Fruit fly (Drosophila melanogaster) whole organism, prepupa: Measurements from ENCODE around the gene CG4497.

Experiments
- Blimp-1 ChIP-seq: fragments of 200-800 bp; sonication (Bioruptor generic); optimal IDR thresholded peaks from 3 replicates; lab custom pipeline; 2017; ENCODE audit warnings: missing biosample characterization, missing genetic modification characterization, mild to moderate bottlenecking, moderate library complexity, missing genetic modification reagents
- CG10669 ChIP-seq: fragments of 200-800 bp; sonication (Bioruptor generic); optimal IDR thresholded peaks from 3 replicates; lab custom pipeline; 2018; ENCODE audit warnings: missing biosample characterization, mild to moderate bottlenecking, missing genetic modification characterization, moderate library complexity
- CG11902 ChIP-seq: fragments of 200-800 bp; sonication (Bioruptor generic); optimal IDR thresholded peaks from 3 replicates; lab custom pipeline; 2016; ENCODE audit warnings: missing biosample characterization, missing genetic modification characterization
- CG32006 ChIP-seq: fragments of 200-800 bp; sonication (Bioruptor generic); optimal IDR thresholded peaks from 3 replicates; lab custom pipeline; 2017; ENCODE audit warnings: missing biosample characterization, mild to moderate bottlenecking, missing genetic modification characterization
- CG3919 ChIP-seq: fragments of 200-800 bp; sonication (Bioruptor generic); optimal IDR thresholded peaks from 3 replicates; lab custom pipeline; 2016; ENCODE audit warnings: missing biosample characterization, missing genetic modification characterization
- CG6792 ChIP-seq: fragments of 200-800 bp; sonication (Bioruptor generic); optimal IDR thresholded peaks from 3 replicates; lab custom pipeline; 2016; ENCODE audit warnings: missing biosample characterization, missing genetic modification characterization
- CG6854 ChIP-seq: fragments of 200-800 bp; sonication (Bioruptor generic); optimal IDR thresholded peaks from 2 replicates; lab custom pipeline; 2017; ENCODE audit warnings: missing biosample characterization, mild to moderate bottlenecking, missing genetic modification characterization
- CG8632 ChIP-seq: fragments of 200-800 bp; sonication (Bioruptor generic); optimal IDR thresholded peaks from 3 replicates; lab custom pipeline; 2016; ENCODE audit warnings: missing biosample characterization, missing genetic modification characterization
- CG9139 ChIP-seq: fragments of 200-800 bp; sonication (Bioruptor generic); optimal IDR thresholded peaks from 3 replicates; lab custom pipeline; 2017; ENCODE audit warnings: missing biosample characterization, mild to moderate bottlenecking, missing genetic modification characterization
- Eip93F ChIP-seq: fragments of 200-800 bp; sonication (Bioruptor generic); optimal IDR thresholded peaks from 2 replicates; lab custom pipeline; 2016; ENCODE audit warnings: missing biosample characterization, mild to moderate bottlenecking, missing genetic modification characterization
- Ets21C ChIP-seq: fragments of 200-800 bp; sonication (Bioruptor generic); optimal IDR thresholded peaks from 3 replicates; lab custom pipeline; 2016; ENCODE audit warnings: missing biosample characterization, missing genetic modification characterization
- Ets96B ChIP-seq: fragments of 200-800 bp; optimal IDR thresholded peaks from 2 replicates; lab custom pipeline; 2019; ENCODE audit warnings: missing biosample characterization, mild to moderate bottlenecking, missing genetic modification characterization, moderate library complexity
- achi ChIP-seq: fragments of 200-800 bp; sonication (Bioruptor generic); optimal IDR thresholded peaks from 3 replicates; lab custom pipeline; 2016; ENCODE audit warnings: missing biosample characterization, missing genetic modification characterization
- dsx ChIP-seq: fragments of 200-800 bp; optimal IDR thresholded peaks from 3 replicates; lab custom pipeline; 2019; ENCODE audit warnings: missing biosample characterization, mild to moderate bottlenecking, missing genetic modification characterization, moderate library complexity; ENCODE audit not compliant: poor library complexity, severe bottlenecking
- eg ChIP-seq: fragments of 200-800 bp; sonication (Bioruptor generic); IDR thresholded peaks from 3 replicates; pipeline ENCODE4 v1.3.6; 2022; ENCODE audit warnings: missing biosample characterization, missing genetic modification characterization
- salr ChIP-seq, 2 experiments: fragments of 200-800 bp; sonication (Bioruptor generic); optimal IDR thresholded peaks; 3 replicates each; lab custom pipeline; 2016 to 2018; ENCODE audit warnings: missing biosample characterization in 2 of 2, missing genetic modification characterization in 2 of 2, mild to moderate bottlenecking in 1 of 2
- topi ChIP-seq: fragments of 200-800 bp; sonication (Bioruptor generic); optimal IDR thresholded peaks from 3 replicates; lab custom pipeline; 2016; ENCODE audit warnings: missing biosample characterization, missing genetic modification characterization

Gene CG4497

DNA sequence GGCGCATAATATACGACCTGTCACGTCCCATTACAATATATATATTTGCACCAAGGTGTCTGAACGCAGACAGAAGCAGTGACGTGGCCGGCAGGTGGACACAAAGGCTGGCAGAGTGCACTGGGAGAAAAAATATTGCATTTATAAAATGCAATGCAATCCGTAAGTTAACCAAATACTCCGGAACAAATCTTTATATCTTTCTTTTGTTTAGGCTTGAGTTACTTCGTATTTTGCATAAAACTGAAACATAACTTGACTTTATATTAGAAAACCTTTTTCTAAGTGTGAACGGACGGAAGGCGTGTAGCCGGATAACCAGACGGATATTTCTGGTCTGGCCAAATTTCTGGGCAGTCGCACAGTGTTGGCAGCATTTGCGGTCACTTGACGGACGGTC lies 50.3 kb downstream of the CG4497 start (continued):
- peak; percentile 74 for TF ChIP-seq CG10669 (GFP tag; lab: Kevin White, UChicago)
- TF ChIP-seq CG11902: peak; percentile 55
- peak; percentile 46 for TF ChIP-seq dsx (GFP tag; lab: Kevin White, UChicago)
- TF ChIP-seq CG3919 (GFP tag; lab: Kevin White, UChicago): peak; percentile 69
- peak; percentile 69 for TF ChIP-seq Ets96B (tag; lab: Kevin White, UChicago)
- TF ChIP-seq CG32006: peak; percentile 55
- TF ChIP-seq achi (GFP tag; lab: Kevin White, UChicago): peak; percentile 22
- peak; percentile 64 for TF ChIP-seq CG9139 (GFP tag; lab: Kevin White, UChicago)
- TF ChIP-seq CG6854 (GFP tag; lab: Kevin White, UChicago): no peak
- TF ChIP-seq CG8632 (GFP tag; lab: Kevin White, UChicago): peak; percentile 62
- TF ChIP-seq salr (GFP tag; optimal IDR thresholded peaks at IDR 0.05; lab: Kevin White, UChicago): peak in 1 of 2 experiments; percentile 37
- peak; percentile 62 for TF ChIP-seq Ets21C
- no peak for TF ChIP-seq Eip93F (GFP tag; lab: Kevin White, UChicago)
- TF ChIP-seq eg: peak; percentile 66
- peak; percentile 72 for TF ChIP-seq topi (GFP tag; lab: Kevin White, UChicago)
- no peak for TF ChIP-seq Blimp-1 (GFP tag; lab: Kevin White, UChicago)
- TF ChIP-seq CG6792 (GFP tag; lab: Kevin White, UChicago): peak; percentile 59
